Fruit fly (Drosophila melanogaster) whole organism, wandering third instar larva: Measurements from ENCODE around the gene mamo.

ENCODE experiments used
- Abd-B ChIP-seq: fragments of >200 bp; optimal IDR thresholded peaks from 2 replicates; lab custom pipeline; 2017; ENCODE audit warnings: missing biosample characterization, missing genetic modification characterization
- CG9705 ChIP-seq: fragments of 200-800 bp; sonication (Bioruptor generic); optimal IDR thresholded peaks from 2 replicates; lab custom pipeline; 2018; ENCODE audit warnings: missing biosample characterization, mild to moderate bottlenecking, missing genetic modification characterization
- Hnf4 ChIP-seq: fragments of 200-800 bp; sonication (Bioruptor generic); optimal IDR thresholded peaks from 2 replicates; lab custom pipeline; 2016; ENCODE audit warnings: missing biosample characterization, mild to moderate bottlenecking, missing genetic modification characterization
- Myc ChIP-seq: fragments of >200 bp; optimal IDR thresholded peaks from 2 replicates; lab custom pipeline; 2017
- Vsx2 ChIP-seq: fragments of 200-300, 225-300 bp; sonication (Bioruptor generic); optimal IDR thresholded peaks from 2 replicates; lab custom pipeline; 2018; ENCODE audit warnings: missing biosample characterization, missing genetic modification characterization; ENCODE audit not compliant: partially characterized antibody
- h ChIP-seq: fragments of 200-800 bp; sonication (Bioruptor generic); optimal IDR thresholded peaks from 3 replicates; lab custom pipeline; 2016; ENCODE audit warnings: missing biosample characterization, mild to moderate bottlenecking, missing genetic modification characterization
- jim ChIP-seq: fragments of 175-275, 200-325 bp; sonication (Bioruptor generic); optimal IDR thresholded peaks from 2 replicates; lab custom pipeline; 2016; ENCODE audit warnings: missing biosample characterization, mild to moderate bottlenecking, missing genetic modification characterization
- lola ChIP-seq: fragments of >200 bp; optimal IDR thresholded peaks from 2 replicates; lab custom pipeline; 2017; ENCODE audit warnings: missing biosample characterization, missing genetic modification characterization
- pan ChIP-seq: fragments of >200 bp; optimal IDR thresholded peaks from 2 replicates; lab custom pipeline; 2017
- rgr ChIP-seq: fragments of 200-800 bp; sonication (Bioruptor generic); optimal IDR thresholded peaks from 3 replicates; lab custom pipeline; 2016; ENCODE audit warnings: missing biosample characterization, mild to moderate bottlenecking, missing genetic modification characterization
- tai ChIP-seq: sonication (Bioruptor generic); optimal IDR thresholded peaks from 2 replicates; lab custom pipeline; 2016; ENCODE audit warnings: missing biosample characterization, missing genetic modification characterization
- usp ChIP-seq: fragments of >200 bp; optimal IDR thresholded peaks from 2 replicates; lab custom pipeline; 2017; ENCODE audit warnings: missing biosample characterization, missing genetic modification characterization

DNA sequence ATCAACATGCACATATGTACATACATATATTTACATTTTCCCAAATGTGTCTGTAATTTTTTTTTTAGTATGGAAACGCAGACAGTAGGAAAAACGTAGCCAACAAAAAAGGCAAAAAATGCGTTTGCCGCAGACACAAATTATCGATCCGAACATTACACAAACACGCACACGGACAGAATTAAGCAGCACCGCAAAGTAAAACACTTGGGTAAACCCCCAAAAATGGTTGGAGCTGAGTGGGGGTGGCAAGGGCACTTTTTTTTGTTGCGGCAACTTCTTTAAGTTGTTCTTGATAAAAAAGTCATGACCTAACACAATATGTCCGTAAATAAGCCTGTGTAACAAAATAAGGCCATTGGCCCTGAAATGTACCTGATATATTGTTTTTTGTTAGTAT, 23.9 kb upstream of the mamo start:
- TF ChIP-seq jim (no peak), usp (GFP tag; lab: Kevin White, UChicago) (no peak), Abd-B (no peak), CG9705 (GFP tag; lab: Kevin White, UChicago) (no peak), Hnf4 (no peak), tai (GFP tag; lab: Kevin White, UChicago) (no peak), rgr (GFP tag; lab: Kevin White, UChicago) (no peak), Myc (lab: Kevin White, UChicago) (no peak), h (GFP tag; lab: Kevin White, UChicago) (no peak), Vsx2 (GFP tag; lab: Kevin White, UChicago) (no peak), pan (lab: Kevin White, UChicago) (no peak), lola (no peak)
